Fruit fly (Drosophila melanogaster): ENCODE results near the gene atk.

The atk gene

DNA sequence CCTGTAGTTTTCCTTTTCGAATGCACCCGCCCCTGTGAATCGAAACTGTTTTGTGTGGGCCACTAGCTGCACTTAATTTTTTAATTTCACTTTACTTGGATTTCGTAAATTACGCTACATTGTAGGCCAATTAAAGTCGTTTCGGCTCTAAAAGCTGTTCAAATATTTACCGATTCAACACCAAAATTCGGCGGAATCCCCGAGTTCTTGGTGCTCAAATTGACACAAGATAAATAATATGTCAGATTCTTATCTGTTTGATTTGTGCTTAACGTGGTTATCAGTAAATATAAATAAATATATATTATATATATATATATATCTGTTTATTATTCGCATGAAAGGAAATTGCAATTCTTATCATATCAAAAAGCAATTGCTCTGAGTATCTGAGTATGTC, 16.7 kb downstream of the atk start (continued):
- TF ChIP-seq ap (GFP tag; IDR thresholded peaks at IDR 0.05) = no peak
- no peak for TF ChIP-seq CG10462 (GFP tag; optimal IDR thresholded peaks at IDR 0.05)
- TF ChIP-seq CG17912 (GFP tag; optimal IDR thresholded peaks at IDR 0.05) = peak; percentile 21
- TF ChIP-seq Lim3 (GFP tag; IDR thresholded peaks at IDR 0.05) = no peak
- no peak for TF ChIP-seq CG7372 (GFP tag; IDR thresholded peaks at IDR 0.05)
- no peak for TF ChIP-seq mld (GFP tag; IDR thresholded peaks at IDR 0.05; ENCODE audit: partially characterized antibody)
- no peak for TF ChIP-seq CG4854 (GFP tag; optimal IDR thresholded peaks at IDR 0.05)
- TF ChIP-seq Nf-YA (GFP tag; IDR thresholded peaks at IDR 0.05) = no peak
- no peak for TF ChIP-seq pum (GFP tag; optimal IDR thresholded peaks at IDR 0.05)
- no peak for TF ChIP-seq CG16779 (GFP tag; IDR thresholded peaks at IDR 0.05)
- no peak for TF ChIP-seq NFAT (GFP tag; IDR thresholded peaks at IDR 0.05)
- TF ChIP-seq Side (GFP tag; optimal IDR thresholded peaks at IDR 0.05) = no peak
- TF ChIP-seq so (GFP tag; IDR thresholded peaks at IDR 0.05) = peak; percentile 12; the same call in 1 of the 3 replicates
- no peak for TF ChIP-seq CG2202 (tag; optimal IDR thresholded peaks at IDR 0.05)
- TF ChIP-seq CG15514 (GFP tag; optimal IDR thresholded peaks at IDR 0.05) = peak; percentile 61
- TF ChIP-seq CG33557 (GFP tag; optimal IDR thresholded peaks at IDR 0.05) = peak; percentile 55
- no peak for TF ChIP-seq trh (GFP tag; optimal IDR thresholded peaks at IDR 0.05)
- peak; percentile 9 for TF ChIP-seq D19B (GFP tag; optimal IDR thresholded peaks at IDR 0.05)
- no peak for TF ChIP-seq CG7556 (GFP tag; optimal IDR thresholded peaks at IDR 0.05)
- no peak for TF ChIP-seq CG9727 (GFP tag; optimal IDR thresholded peaks at IDR 0.05)
- no peak for TF ChIP-seq CG34422 (GFP tag; IDR thresholded peaks at IDR 0.05)
- no peak for TF ChIP-seq CG12769 (tag; optimal IDR thresholded peaks at IDR 0.05)
- TF ChIP-seq CG16815 (GFP tag; optimal IDR thresholded peaks at IDR 0.05) = no peak
- TF ChIP-seq ci (GFP tag; IDR thresholded peaks at IDR 0.05) = 0 out of 3 replicates have a peak, but pooled peaks have one; percentile 32
- no peak for TF ChIP-seq eve (GFP tag; optimal IDR thresholded peaks at IDR 0.05)
- no peak for TF ChIP-seq CG12391 (tag; optimal IDR thresholded peaks at IDR 0.05)
- no peak for TF ChIP-seq sens-2 (GFP tag; IDR thresholded peaks at IDR 0.05)
- TF ChIP-seq CG17612 (GFP tag; IDR thresholded peaks at IDR 0.05) = no peak
- TF ChIP-seq aop (GFP tag; IDR thresholded peaks at IDR 0.05) = no peak
- TF ChIP-seq Poxn (GFP tag; IDR thresholded peaks at IDR 0.05) = no peak
- peak; percentile 0 for TF ChIP-seq Jarid2 (GFP tag; optimal IDR thresholded peaks at IDR 0.05)
- TF ChIP-seq Abd-B (GFP tag; optimal IDR thresholded peaks at IDR 0.05) = no peak
- TF ChIP-seq CG3995 (GFP tag; optimal IDR thresholded peaks at IDR 0.05) = no peak
- TF ChIP-seq dpn (GFP tag; optimal IDR thresholded peaks at IDR 0.05) = no peak
- no peak for TF ChIP-seq maf-S (GFP tag; optimal IDR thresholded peaks at IDR 0.05)
- TF ChIP-seq ara (GFP tag; IDR thresholded peaks at IDR 0.05) = no peak
- no peak for TF ChIP-seq gcm2 (GFP tag; optimal IDR thresholded peaks at IDR 0.05)
- TF ChIP-seq CG11093 (GFP tag; IDR thresholded peaks at IDR 0.05) = no peak
- no peak for TF ChIP-seq CG17186 (GFP tag; optimal IDR thresholded peaks at IDR 0.05)
- TF ChIP-seq bowl (GFP tag; IDR thresholded peaks at IDR 0.05) = no peak
- TF ChIP-seq CG10431 (GFP tag; optimal IDR thresholded peaks at IDR 0.05) = no peak
- TF ChIP-seq HLH54F (GFP tag; optimal IDR thresholded peaks at IDR 0.05) = no peak
- TF ChIP-seq CTCF (GFP tag; optimal IDR thresholded peaks at IDR 0.05) = no peak
- TF ChIP-seq CG30431 (GFP tag; optimal IDR thresholded peaks at IDR 0.05) = no peak
- TF ChIP-seq kni (GFP tag; optimal IDR thresholded peaks at IDR 0.05) = no peak
- no peak for TF ChIP-seq lilli (GFP tag; optimal IDR thresholded peaks at IDR 0.05)
- no peak for TF ChIP-seq Ada2b (GFP tag; IDR thresholded peaks at IDR 0.05)
- TF ChIP-seq CG6813 (GFP tag; optimal IDR thresholded peaks at IDR 0.05) = peak; percentile 83
- no peak for TF ChIP-seq CG31388 (GFP tag; optimal IDR thresholded peaks at IDR 0.05)
- TF ChIP-seq sob (GFP tag; IDR thresholded peaks at IDR 0.05) = no peak
- no peak for TF ChIP-seq CG9215 (GFP tag; IDR thresholded peaks at IDR 0.05)
- no peak for TF ChIP-seq sqz (GFP tag; optimal IDR thresholded peaks at IDR 0.05)
- no peak for TF ChIP-seq CG2129 (GFP tag; IDR thresholded peaks at IDR 0.05; ENCODE audit: partially characterized antibody)
